Fruit fly (Drosophila melanogaster) ovary, adult (tissue): ENCODE measurements around the gene CG1532.
A peak's percentile ranks its signal among the peaks of the same experiment; 100 is the strongest.

Experiments used
- CG17801 ChIP-seq: fragments of 200-800 bp; optimal IDR thresholded peaks from 2 replicates; lab custom pipeline; 2019; ENCODE audit warnings: missing biosample characterization, mild to moderate bottlenecking, missing genetic modification characterization, moderate library complexity; ENCODE audit not compliant: partially characterized antibody

The CG1532 gene

DNA sequence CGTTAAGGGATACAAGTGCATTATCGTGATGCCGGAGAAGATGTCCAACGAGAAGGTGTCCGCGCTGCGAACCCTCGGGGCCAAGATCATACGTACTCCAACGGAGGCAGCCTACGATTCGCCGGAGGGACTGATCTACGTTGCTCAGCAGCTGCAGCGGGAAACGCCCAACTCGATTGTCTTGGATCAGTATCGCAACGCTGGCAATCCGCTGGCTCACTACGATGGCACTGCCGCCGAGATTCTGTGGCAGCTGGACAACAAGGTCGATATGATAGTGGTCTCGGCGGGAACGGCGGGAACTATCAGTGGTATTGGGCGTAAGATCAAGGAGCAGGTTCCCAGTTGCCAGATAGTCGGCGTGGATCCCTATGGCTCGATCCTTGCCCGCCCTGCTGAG, 19.6 kb upstream of the CG1532 start:
- no peak for TF ChIP-seq CG17801 (GFP tag; lab: Kevin White, UChicago)

DNA sequence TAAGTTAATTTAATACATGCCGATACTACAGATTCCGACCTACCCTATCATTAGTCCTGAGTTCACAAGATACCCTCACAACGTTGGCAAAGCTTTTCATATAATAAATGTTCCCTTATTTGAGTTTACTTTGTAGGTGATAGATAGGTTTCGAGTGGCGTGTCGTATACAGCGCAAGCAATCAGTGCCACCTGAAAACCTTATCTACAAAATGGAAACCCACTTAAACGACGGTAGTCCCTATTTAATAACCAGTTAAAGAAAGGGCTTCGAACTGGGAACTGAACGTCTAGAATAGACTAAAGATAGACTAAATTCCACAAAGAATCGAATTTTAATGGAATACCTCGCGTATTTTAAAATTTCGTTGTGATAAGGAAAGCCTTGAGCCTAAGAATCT, 18.0 kb upstream of the CG1532 start:
- no peak for TF ChIP-seq CG17801 (GFP tag; lab: Kevin White, UChicago)

DNA sequence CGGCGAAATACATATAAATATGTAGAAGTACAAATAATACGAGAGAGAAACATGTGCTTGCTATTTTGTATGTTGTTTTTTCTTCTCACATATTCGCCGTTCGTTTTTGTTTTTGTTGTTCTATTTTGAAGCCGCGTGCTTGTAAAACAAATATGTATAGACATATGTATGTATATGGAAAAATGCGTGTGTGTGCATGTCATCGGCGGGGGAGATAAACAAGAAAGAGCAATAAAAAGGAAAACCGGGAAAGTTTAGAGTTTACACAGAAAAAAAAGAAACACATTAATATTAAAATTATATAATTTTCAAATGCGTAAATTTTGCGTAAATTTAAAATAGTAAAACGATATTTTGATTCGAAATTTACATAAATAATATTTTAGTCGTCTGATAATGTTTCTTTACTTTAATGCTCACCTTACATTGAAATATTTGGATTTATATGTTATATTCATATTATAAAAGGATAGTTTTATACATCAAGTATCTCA, 17.3 kb upstream of the CG1532 start:
- TF ChIP-seq CG17801 (GFP tag; lab: Kevin White, UChicago): no peak

DNA sequence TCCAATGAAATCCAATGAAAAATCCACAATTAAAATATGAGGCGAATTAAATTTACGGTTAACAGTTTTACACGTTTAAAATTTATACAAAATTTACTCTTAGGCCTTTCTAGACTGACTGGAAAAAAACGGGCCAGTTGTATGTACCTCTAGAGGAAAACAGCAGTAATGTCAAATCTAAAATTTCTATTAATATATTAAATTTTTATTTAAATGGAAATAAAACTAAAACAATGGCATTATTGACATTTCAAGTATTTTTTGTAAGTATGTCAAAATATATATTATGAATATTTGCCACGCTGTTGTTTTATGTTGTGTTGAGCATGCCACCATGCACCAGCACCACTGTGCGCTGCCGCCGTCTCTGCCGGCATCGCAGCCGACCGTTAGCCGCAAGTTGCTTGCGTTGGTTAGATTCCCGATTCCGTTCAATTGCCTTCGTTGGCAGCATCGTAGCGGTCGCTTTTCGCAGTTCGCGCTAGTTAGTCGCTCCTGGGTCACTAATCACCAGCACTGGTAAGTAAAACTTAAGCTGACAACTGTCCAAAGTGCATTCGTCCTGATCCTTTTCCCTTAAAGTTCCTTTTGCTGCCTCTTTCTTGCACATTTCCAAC, 16.8 kb upstream of the CG1532 start, which contains the start of gene Cbs:
Cbs (plus strand) TSS at position 308 of the 617 bp plus-strand sequence.
- no peak for TF ChIP-seq CG17801 (GFP tag; lab: Kevin White, UChicago)

DNA sequence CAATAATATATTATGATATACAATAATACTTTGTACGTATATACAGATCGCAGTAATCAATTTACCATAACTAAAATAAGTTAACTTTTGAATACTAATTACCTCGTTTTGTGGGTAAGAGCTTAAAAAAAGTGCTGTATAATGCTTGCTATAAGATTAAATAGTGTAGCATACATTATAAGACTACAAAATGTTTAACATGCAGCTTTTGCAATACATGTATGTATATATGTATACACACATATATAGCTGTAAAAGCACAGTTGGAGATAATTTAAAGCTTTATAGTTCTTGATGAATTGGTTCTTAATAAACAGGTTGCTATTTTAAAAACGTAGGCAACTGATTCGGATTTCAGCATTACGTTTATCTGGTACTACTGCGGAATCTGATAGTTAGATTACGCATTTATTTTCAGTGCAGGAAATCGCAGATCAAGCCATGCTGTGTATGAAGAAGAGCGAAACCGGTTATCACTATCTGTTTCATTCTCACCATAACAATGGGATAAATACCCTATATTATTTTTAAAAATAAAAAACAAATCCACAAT, 16.2 kb upstream of the CG1532 start:
- TF ChIP-seq CG17801 (GFP tag; lab: Kevin White, UChicago): no peak

DNA sequence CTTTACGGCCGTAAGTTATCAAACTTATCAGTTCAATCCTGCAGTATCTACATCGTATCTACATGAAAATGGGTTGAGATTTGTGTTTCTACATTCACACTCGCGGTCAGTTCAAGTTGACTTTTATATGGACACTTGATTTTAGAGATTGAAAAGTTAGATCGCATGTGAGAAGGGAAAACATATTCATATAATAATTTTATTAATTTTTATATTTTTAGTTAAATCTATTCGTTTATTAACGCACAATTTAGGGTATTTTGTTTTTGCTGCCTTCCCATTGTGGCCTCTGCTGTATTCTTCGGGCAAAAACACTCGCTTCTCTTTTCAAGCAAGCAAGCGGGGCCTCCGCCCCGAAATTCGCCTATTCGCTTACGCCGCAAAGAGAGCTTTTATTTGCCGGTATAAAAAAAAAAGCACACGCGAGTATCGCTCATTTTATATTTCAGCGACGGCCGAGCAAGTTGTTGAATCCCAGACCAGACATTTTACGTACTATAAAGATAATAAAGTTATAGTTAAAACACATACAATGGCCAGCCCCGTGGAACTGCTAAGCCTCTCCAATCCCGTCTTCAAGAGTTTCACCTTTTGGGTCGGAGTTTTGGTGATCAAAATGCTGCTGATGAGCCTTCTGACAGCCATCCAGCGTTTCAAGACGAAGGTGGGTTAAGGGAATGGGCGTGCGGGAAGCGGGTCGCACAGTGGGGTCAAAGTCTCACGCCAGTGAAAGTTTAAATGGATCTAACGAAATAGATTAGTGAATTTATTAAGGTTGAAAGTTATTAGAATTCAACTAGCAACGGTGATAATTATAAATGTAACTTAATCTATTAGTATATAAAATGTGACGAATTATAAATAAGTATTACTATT, 14.7 kb upstream of the CG1532 start:
- TF ChIP-seq CG17801 (GFP tag; lab: Kevin White, UChicago): peak; percentile 87

DNA sequence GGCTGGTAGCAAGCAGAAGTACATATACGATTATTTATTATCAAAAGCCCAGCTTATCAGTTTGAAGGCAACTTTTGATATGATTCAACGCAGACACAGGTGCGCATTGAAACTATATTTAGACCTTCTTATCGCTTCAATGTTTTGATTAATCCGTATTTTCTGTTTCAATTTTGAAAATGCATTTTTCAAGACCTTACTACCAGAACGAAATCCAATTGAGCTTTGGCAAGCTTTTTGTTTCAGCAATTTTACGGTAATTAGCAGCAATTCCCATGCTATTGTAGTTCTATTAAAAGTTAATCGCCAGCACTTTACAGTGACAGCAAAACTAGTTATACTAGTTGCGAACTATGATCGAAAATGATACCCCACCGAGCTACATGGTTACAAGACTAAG, 13.7 kb upstream of the CG1532 start, which contains the start of gene Mgstl:
Mgstl (plus strand) TSS at position 301 of the 400 bp plus-strand sequence.
- TF ChIP-seq CG17801 (GFP tag; lab: Kevin White, UChicago): no peak

DNA sequence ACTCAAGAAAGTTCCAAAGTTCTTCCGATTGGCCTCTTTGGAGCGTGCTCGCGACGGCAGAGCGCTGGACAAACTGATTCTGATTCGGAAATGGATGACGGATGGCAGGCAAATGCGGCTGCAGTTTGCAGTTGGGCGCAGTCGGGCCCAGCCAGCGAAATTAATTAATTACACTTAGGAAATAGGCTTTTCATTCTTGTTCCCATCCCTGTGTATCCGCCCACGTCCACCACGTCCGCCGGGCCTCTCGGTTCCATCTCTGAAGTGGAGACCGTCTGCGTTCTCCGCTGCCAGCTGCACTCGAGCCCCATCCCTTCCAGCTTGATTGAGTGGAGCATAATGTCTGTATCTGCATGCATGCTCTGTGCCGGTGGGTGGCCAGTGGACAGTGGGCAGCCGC, 12.3 kb upstream of the CG1532 start, which contains the start of gene CG15449:
CG15449 (minus strand) TSS at position 101 of the 400 bp plus-strand sequence.
- no peak for TF ChIP-seq CG17801 (GFP tag; lab: Kevin White, UChicago)

DNA sequence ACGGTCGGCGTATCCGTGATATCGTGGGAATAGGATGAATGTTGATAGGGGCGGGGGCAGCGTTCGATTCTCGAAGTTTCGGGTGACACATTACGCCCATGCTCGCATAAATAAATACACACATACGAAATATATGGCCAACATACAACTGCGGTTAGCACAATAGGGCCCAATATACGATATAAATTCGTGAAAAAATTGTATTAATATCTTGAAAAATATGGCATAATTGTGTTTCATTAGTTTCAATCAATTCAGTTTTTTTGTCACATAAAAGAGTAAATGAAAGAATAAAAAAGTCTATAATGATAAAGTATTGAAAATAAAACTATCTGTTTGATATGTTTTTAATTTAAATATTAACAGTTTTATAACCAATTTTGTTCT, 7.8 kb upstream of the CG1532 start:
- peak; percentile 34 for TF ChIP-seq CG17801 (GFP tag; lab: Kevin White, UChicago)

DNA sequence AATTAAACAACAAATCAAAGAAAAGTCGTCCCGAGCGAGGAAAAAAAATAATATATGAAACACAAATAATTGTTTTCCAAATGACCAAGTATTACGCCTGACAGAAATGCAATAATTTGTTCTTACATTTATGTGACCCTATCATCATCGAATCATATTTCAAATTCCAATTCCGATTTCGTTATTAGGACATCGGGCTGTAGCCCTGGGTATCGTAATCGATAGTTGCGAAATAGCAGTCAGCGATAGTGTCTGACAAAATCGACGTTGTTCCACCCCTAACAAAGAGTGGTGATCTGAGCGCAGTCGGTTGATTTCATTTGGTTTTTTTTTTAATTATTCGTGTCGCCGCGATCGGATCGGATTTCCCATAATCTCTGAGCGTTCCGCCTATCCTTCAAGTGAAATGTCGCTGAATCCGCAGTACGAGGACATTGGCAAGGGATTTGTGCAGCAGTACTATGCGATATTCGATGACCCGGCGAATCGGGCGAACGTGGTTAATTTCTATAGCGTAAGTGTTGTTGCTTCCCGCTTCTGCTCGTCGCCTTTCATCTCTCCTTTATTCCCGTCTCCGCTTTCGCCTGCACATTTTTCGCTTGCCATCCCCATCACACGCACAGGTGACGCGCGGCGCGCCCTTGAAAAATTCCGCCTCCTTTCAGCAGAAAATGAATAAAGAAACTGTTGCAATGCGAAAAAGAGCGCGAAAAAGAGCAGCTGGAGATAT, 7.2 kb upstream of the CG1532 start, which contains the start of gene Ntf-2:
Ntf-2 (plus strand) TSS at position 262 of the 730 bp plus-strand sequence.
- no peak for TF ChIP-seq CG17801 (GFP tag; lab: Kevin White, UChicago)

DNA sequence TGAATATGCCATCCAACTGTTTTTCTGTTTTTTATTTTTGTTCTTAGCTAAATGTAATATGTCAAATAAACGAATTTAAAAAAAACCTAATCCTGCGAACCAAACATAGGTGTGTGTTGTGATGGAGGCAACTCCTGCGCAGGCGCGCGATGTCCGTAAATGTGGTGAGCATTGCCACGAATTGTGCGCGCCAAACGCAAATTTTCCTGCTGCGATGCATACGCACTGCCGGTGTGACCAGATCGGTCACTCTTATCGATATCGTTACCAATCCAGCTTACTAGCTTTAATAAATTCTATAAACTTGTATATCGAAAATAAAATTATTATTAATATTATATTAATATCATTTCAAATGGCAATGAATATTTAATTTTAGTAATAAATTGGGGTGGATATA, 6.5 kb upstream of the CG1532 start:
- no peak for TF ChIP-seq CG17801 (GFP tag; lab: Kevin White, UChicago)

DNA sequence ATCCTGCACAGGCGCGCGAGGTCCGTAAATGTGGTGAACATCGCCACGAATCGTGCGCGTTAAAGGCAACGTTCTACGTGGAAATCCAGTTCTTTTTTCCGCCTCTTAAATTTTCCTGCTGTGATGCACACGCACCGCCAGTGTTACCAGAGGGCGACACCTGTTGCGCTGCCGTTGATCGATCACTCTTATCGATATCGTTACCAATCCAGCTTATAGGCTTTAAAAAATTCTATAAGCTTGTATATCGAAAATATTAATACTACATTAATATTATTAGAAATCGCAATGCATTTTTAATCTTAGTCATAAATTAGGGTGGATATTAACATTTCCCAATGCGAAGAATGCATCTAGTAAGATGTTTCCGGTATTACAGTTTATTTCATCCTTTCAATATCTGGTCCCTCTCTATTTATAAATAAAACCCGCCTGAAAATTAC, 3.7 kb upstream of the CG1532 start, which contains the start of gene CG1529:
CG1529 (minus strand) TSS at position 132 of the 443 bp plus-strand sequence.
- peak; percentile 39 for TF ChIP-seq CG17801 (GFP tag; lab: Kevin White, UChicago)

DNA sequence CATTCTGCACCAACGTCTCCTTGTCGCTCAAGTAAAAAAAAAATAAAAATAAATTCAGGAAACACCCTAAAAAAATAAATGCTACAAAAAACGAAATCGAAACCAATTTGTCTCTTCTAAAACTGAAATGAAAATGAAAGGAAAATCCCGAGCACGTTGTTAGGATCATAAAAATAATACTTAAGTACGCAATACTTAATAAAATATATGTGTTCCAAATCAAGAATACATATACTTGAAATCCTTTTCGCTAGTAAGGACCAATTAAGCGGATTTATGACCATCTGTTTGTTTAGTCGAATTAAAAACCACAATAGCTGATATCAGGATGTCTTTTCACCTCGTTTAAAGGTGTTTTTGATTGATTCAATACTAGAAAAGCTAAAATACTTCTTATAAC, 2.4 kb downstream of the CG1532 start, which contains the start of gene r-cup:
r-cup (minus strand) TSS at position 101 of the 400 bp plus-strand sequence.
- TF ChIP-seq CG17801 (GFP tag; lab: Kevin White, UChicago): no peak

DNA sequence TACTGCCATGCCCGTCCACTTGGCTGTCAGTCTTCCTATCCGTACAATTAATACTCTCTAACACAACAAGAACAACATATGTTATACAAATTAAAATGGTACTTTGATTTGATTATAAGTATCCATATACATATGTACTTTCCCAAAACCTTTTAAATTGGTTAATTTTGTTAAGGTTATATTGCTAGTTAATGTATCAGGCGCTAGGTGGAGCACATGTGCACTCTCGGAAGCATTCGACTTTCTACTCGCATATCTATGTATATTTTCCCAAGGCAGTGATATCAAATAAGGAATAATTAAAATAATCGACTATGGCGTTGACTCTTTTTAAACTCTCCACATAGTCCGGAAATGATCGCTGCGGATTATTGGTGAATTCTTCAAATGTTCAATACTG, 10.6 kb downstream of the CG1532 start:
- TF ChIP-seq CG17801 (GFP tag; lab: Kevin White, UChicago): no peak
